Worm (Caenorhabditis elegans) whole organism, L4 larva: ENCODE results near the gene Y38H6A.5.
A peak's percentile ranks its signal among the peaks of the same experiment; 100 is the strongest.

Experiments used
- F10B5.3 ChIP-seq: sonication (generic microtip); optimal IDR thresholded peaks from 2 replicates; lab custom pipeline; 2016; ENCODE audit warnings: mild to moderate bottlenecking, missing genetic modification characterization, missing compliant biosample characterization
- F44E2.7 ChIP-seq: fragments of 200-800 bp; sonication (Bioruptor generic); IDR thresholded peaks from 2 replicates; pipeline ENCODE4 v2.1.2; 2022; ENCODE audit warnings: missing genetic modification characterization, missing compliant biosample characterization
- T20F7.1 ChIP-seq: fragments of 200-800 bp; sonication (Bioruptor generic); optimal IDR thresholded peaks from 2 replicates; lab custom pipeline; 2018; ENCODE audit warnings: mild to moderate bottlenecking, missing genetic modification characterization, missing compliant biosample characterization
- Y48G9A.11 ChIP-seq: fragments of 200-800 bp; sonication (Bioruptor generic); IDR thresholded peaks from 2 replicates; pipeline ENCODE4 v1.3.6; 2022; ENCODE audit warnings: missing genetic modification reagents, missing genetic modification characterization, missing compliant biosample characterization
- Y5F2A.4 ChIP-seq: fragments of 200-800 bp; sonication (Bioruptor generic); optimal IDR thresholded peaks from 2 replicates; lab custom pipeline; 2018; ENCODE audit warnings: mild to moderate bottlenecking, missing genetic modification characterization, missing compliant biosample characterization
- ZK337.2 ChIP-seq: fragments of 200-800 bp; sonication (Bioruptor generic); IDR thresholded peaks from 2 replicates; pipeline ENCODE4 v1.3.6; 2022; ENCODE audit warnings: missing genetic modification reagents, missing genetic modification characterization, missing compliant biosample characterization
- arid-1 ChIP-seq: fragments of 200-800 bp; sonication (Bioruptor generic); conservative IDR thresholded peaks from 2 replicates; pipeline ENCODE4 v1.3.6; 2022; ENCODE audit warnings: missing genetic modification reagents, missing genetic modification characterization, missing compliant biosample characterization
- attf-4 ChIP-seq: sonication (generic microtip); optimal IDR thresholded peaks from 3 replicates; lab custom pipeline; 2017; ENCODE audit warnings: missing biosample characterization, missing genetic modification characterization
- ceh-20 ChIP-seq: fragments of 200-800 bp; sonication (Bioruptor generic); IDR thresholded peaks from 2 replicates; pipeline ENCODE4 v1.3.6; 2022; ENCODE audit warnings: missing genetic modification reagents, missing genetic modification characterization, missing compliant biosample characterization
- ceh-28 ChIP-seq: fragments of 150-350 bp; optimal IDR thresholded peaks from 2 replicates; lab custom pipeline; 2014; ENCODE audit warnings: missing biosample characterization, missing genetic modification reagents, missing genetic modification characterization
- ceh-32 ChIP-seq: sonication (generic microtip); optimal IDR thresholded peaks from 2 replicates; lab custom pipeline; 2016; ENCODE audit warnings: mild to moderate bottlenecking, missing genetic modification characterization, missing compliant biosample characterization; ENCODE audit not compliant: poor library complexity
- dmd-6 ChIP-seq: fragments of 200-800 bp; sonication (Bioruptor generic); IDR thresholded peaks from 2 replicates; pipeline ENCODE4 v1.3.6; 2022; ENCODE audit warnings: missing genetic modification reagents, missing genetic modification characterization, missing compliant biosample characterization
- dmd-8 ChIP-seq: fragments of 200-800 bp; sonication (Bioruptor generic); IDR thresholded peaks from 2 replicates; pipeline ENCODE4 v1.3.6; 2022; ENCODE audit warnings: missing genetic modification characterization, missing compliant biosample characterization
- dpl-1 ChIP-seq: fragments of 150-350 bp; optimal IDR thresholded peaks from 2 replicates; lab custom pipeline; 2014; ENCODE audit warnings: missing biosample characterization, missing genetic modification reagents, missing genetic modification characterization
- duxl-1 ChIP-seq: sonication (generic microtip); optimal IDR thresholded peaks from 2 replicates; lab custom pipeline; 2016; ENCODE audit warnings: mild to moderate bottlenecking, missing genetic modification characterization, moderate library complexity, missing compliant biosample characterization; ENCODE audit not compliant: poor library complexity
- hlh-11 ChIP-seq: fragments of 200-800 bp; sonication (Bioruptor generic); optimal IDR thresholded peaks from 2 replicates; lab custom pipeline; 2018; ENCODE audit warnings: mild to moderate bottlenecking, missing genetic modification characterization, missing compliant biosample characterization
- lim-7 ChIP-seq: fragments of 200-800 bp; sonication (Bioruptor generic); IDR thresholded peaks from 2 replicates; pipeline ENCODE4 v1.3.6; 2022; ENCODE audit warnings: missing genetic modification characterization, missing compliant biosample characterization
- lin-1 ChIP-seq: fragments of 200-800 bp; sonication (Bioruptor generic); IDR thresholded peaks from 2 replicates; pipeline ENCODE4 v1.3.6; 2022; ENCODE audit warnings: missing genetic modification reagents, missing genetic modification characterization, missing compliant biosample characterization
- lin-29 ChIP-seq: fragments of 200-800 bp; sonication (Bioruptor generic); IDR thresholded peaks from 2 replicates; pipeline ENCODE4 v1.3.6; 2022; ENCODE audit warnings: missing genetic modification reagents, missing genetic modification characterization, missing compliant biosample characterization
- lsy-2 ChIP-seq, 2 experiments: fragments of 150-350 bp in 1 of 2; sonication (generic microtip) in 1 of 2; optimal IDR thresholded peaks; 2 replicates each; lab custom pipeline; 2014 to 2017; ENCODE audit warnings: missing biosample characterization in 2 of 2, missing genetic modification characterization in 2 of 2
- madf-5 ChIP-seq, 2 experiments: fragments of 200-800 bp; sonication (Bioruptor generic); IDR thresholded peaks; 2 replicates each; pipeline ENCODE4 v1.3.6; 2022; ENCODE audit warnings: missing compliant biosample characterization in 2 of 2, missing genetic modification characterization in 2 of 2
- mdl-1 ChIP-seq, 2 experiments: fragments of 150-350 bp in 1 of 2; sonication (generic microtip) in 1 of 2; optimal IDR thresholded peaks; 2 replicates each; lab custom pipeline; 2014 to 2017; ENCODE audit warnings: missing biosample characterization in 2 of 2, missing genetic modification characterization in 2 of 2
- mxl-3 ChIP-seq: fragments of 200-800 bp; sonication (Bioruptor generic); optimal IDR thresholded peaks from 2 replicates; lab custom pipeline; 2018; ENCODE audit warnings: mild to moderate bottlenecking, missing genetic modification characterization, missing compliant biosample characterization
- nhr-102 ChIP-seq: sonication (generic microtip); optimal IDR thresholded peaks from 2 replicates; lab custom pipeline; 2016; ENCODE audit warnings: mild to moderate bottlenecking, missing genetic modification characterization, moderate library complexity, missing compliant biosample characterization
- nhr-11 ChIP-seq: fragments of 150-350 bp; optimal IDR thresholded peaks from 2 replicates; lab custom pipeline; 2014; ENCODE audit warnings: missing biosample characterization, missing genetic modification characterization
- nhr-111 ChIP-seq: fragments of 200-800 bp; sonication (Bioruptor generic); optimal IDR thresholded peaks from 2 replicates; lab custom pipeline; 2018; ENCODE audit warnings: mild to moderate bottlenecking, missing genetic modification characterization, missing compliant biosample characterization
- nhr-237 ChIP-seq: sonication (generic microtip); optimal IDR thresholded peaks from 2 replicates; lab custom pipeline; 2017; ENCODE audit warnings: missing biosample characterization, missing genetic modification characterization
- nhr-48 ChIP-seq: sonication (generic microtip); optimal IDR thresholded peaks from 2 replicates; lab custom pipeline; 2016; ENCODE audit warnings: mild to moderate bottlenecking, missing genetic modification characterization, missing compliant biosample characterization
- nhr-6 ChIP-seq: fragments of 150-350 bp; optimal IDR thresholded peaks from 2 replicates; lab custom pipeline; 2014; ENCODE audit warnings: missing biosample characterization, missing genetic modification characterization
- php-3 ChIP-seq: fragments of 200-800 bp; sonication (Bioruptor generic); IDR thresholded peaks from 2 replicates; pipeline ENCODE4 v1.3.6; 2022; ENCODE audit warnings: missing genetic modification reagents, missing genetic modification characterization, missing compliant biosample characterization
- rbr-2 ChIP-seq: sonication (generic microtip); optimal IDR thresholded peaks from 2 replicates; lab custom pipeline; 2016; ENCODE audit warnings: missing genotype, missing genetic modification characterization, missing compliant biosample characterization
- saeg-2 ChIP-seq: fragments of 200-800 bp; sonication (Bioruptor generic); IDR thresholded peaks from 2 replicates; pipeline ENCODE4 v1.3.6; 2022; ENCODE audit warnings: missing genetic modification reagents, missing genetic modification characterization, missing compliant biosample characterization
- sdz-12 ChIP-seq: fragments of 200-800 bp; sonication (Bioruptor generic); optimal IDR thresholded peaks from 2 replicates; lab custom pipeline; 2018; ENCODE audit warnings: mild to moderate bottlenecking, missing genetic modification characterization, missing compliant biosample characterization
- skn-1 ChIP-seq: fragments of 150-350 bp; optimal IDR thresholded peaks from 2 replicates; lab custom pipeline; 2014; ENCODE audit warnings: missing biosample characterization, missing genetic modification characterization
- snpc-1.2 ChIP-seq: fragments of 200-800 bp; sonication (Bioruptor generic); IDR thresholded peaks from 2 replicates; pipeline ENCODE4 v1.3.6; 2022; ENCODE audit warnings: missing genetic modification reagents, missing genetic modification characterization, missing compliant biosample characterization
- snpc-4 ChIP-seq: fragments of 150-350 bp; optimal IDR thresholded peaks from 2 replicates; lab custom pipeline; 2014; ENCODE audit warnings: missing biosample characterization, missing genetic modification characterization
- unc-62 ChIP-seq, 3 experiments: fragments of 150-350 bp in 1 of 3; sonication (generic microtip); optimal IDR thresholded peaks in 2 of 3; peaks in 1 of 3; 1 replicate in 1 of 3; 2 replicates in 2 of 3; lab custom pipeline; 2014 to 2017; ENCODE audit warnings: missing biosample characterization in 3 of 3, missing genetic modification characterization in 3 of 3, missing genetic modification reagents in 3 of 3, missing genotype in 1 of 3
- vab-7 ChIP-seq: fragments of 200-800 bp; sonication (Bioruptor generic); IDR thresholded peaks from 2 replicates; pipeline ENCODE4 v1.3.6; 2022; ENCODE audit warnings: missing genetic modification reagents, missing genetic modification characterization, missing compliant biosample characterization
- zfp-2 ChIP-seq: sonication (generic microtip); optimal IDR thresholded peaks from 2 replicates; lab custom pipeline; 2016; ENCODE audit warnings: mild to moderate bottlenecking, missing genetic modification characterization, missing compliant biosample characterization
- zip-11 ChIP-seq: fragments of 200-800 bp; sonication (Bioruptor generic); IDR thresholded peaks from 2 replicates; pipeline ENCODE4 v1.3.6; 2022; ENCODE audit warnings: missing genetic modification characterization, missing compliant biosample characterization
- ztf-11 ChIP-seq: fragments of 150-350 bp; optimal IDR thresholded peaks from 2 replicates; lab custom pipeline; 2014; ENCODE audit warnings: missing biosample characterization, missing genetic modification characterization

Gene Y38H6A.5

ce11 chrV:20297650-20298049 lies 37.5 kb downstream of the Y38H6A.5 start, which contains the start of gene ZC15.5:
Gene ZC15.5 (plus strand): TSS chrV:20297950.
- no peak for TF ChIP-seq nhr-48 (tag; lab: Kevin White, UChicago)
- TF ChIP-seq php-3 (GFP tag; lab: Robert Waterston, UW): no peak
- no peak for TF ChIP-seq arid-1 (GFP tag; lab: Robert Waterston, UW)
- TF ChIP-seq lin-29: no peak
- no peak for TF ChIP-seq lsy-2 (tag; optimal IDR thresholded peaks at IDR 0.05; lab: Kevin White, UChicago)
- TF ChIP-seq rbr-2 (tag; lab: Kevin White, UChicago): no peak
- no peak for TF ChIP-seq hlh-11 (tag; lab: Kevin White, UChicago)
- no peak for TF ChIP-seq ceh-28 (tag; lab: Kevin White, UChicago)
- no peak for TF ChIP-seq duxl-1 (tag; lab: Kevin White, UChicago)
- no peak for TF ChIP-seq Y5F2A.4
- TF ChIP-seq ZK337.2: no peak
- TF ChIP-seq madf-5 (GFP tag; IDR thresholded peaks at IDR 0.05; lab: Robert Waterston, UW): no peak
- TF ChIP-seq F10B5.3 (tag; lab: Kevin White, UChicago): no peak
- TF ChIP-seq nhr-11 (tag; lab: Kevin White, UChicago): no peak
- TF ChIP-seq lim-7 (GFP tag; lab: Robert Waterston, UW): no peak
- no peak for TF ChIP-seq nhr-237 (tag; lab: Kevin White, UChicago)
- no peak for TF ChIP-seq ceh-32 (tag; lab: Kevin White, UChicago)
- TF ChIP-seq lin-1 (GFP tag; lab: Robert Waterston, UW): no peak
- TF ChIP-seq nhr-6: no peak

- TF ChIP-seq snpc-1.2 (GFP tag; lab: Robert Waterston, UW) (no peak), nhr-111 (GFP tag; lab: Kevin White, UChicago) (no peak), saeg-2 (GFP tag; lab: Robert Waterston, UW) (no peak), mdl-1 (tag; optimal IDR thresholded peaks at IDR 0.05; lab: Kevin White, UChicago) (no peak), mxl-3 (no peak), attf-4 (no peak), php-3 (GFP tag; lab: Robert Waterston, UW) (no peak), nhr-102 (tag; lab: Kevin White, UChicago) (no peak), nhr-6 (no peak), snpc-4 (no peak), ceh-20 (no peak), lim-7 (GFP tag; lab: Robert Waterston, UW) (no peak), skn-1 (tag; lab: Kevin White, UChicago) (no peak), madf-5 (GFP tag; IDR thresholded peaks at IDR 0.05; lab: Robert Waterston, UW) (no peak), ztf-11 (no peak), zip-11 (GFP tag; lab: Robert Waterston, UW) (no peak), dpl-1 (GFP tag; lab: Kevin White, UChicago) (no peak), Y48G9A.11 (no peak), sdz-12 (GFP tag; lab: Kevin White, UChicago) (no peak)
- TF ChIP-seq, all 104 proteins: peak for 0
Measured at ce11 chrV:20294388-20294787, 40.8 kb downstream of the Y38H6A.5 start, which contains the start of gene clec-261. Gene clec-261 (minus strand): TSS chrV:20294488.

- TF ChIP-seq nhr-11 (tag; lab: Kevin White, UChicago) (no peak), hlh-11 (tag; lab: Kevin White, UChicago) (no peak), madf-5 (GFP tag; IDR thresholded peaks at IDR 0.05; lab: Robert Waterston, UW) (no peak)
Measured at ce11 chrV:20289317-20289716, 45.8 kb downstream of the Y38H6A.5 start, which contains the start of gene mlt-4. Gene mlt-4 (minus strand): TSS chrV:20289417.

ce11 chrV:20282827-20283226 lies 52.3 kb downstream of the Y38H6A.5 start:
- TF ChIP-seq duxl-1 (tag; lab: Kevin White, UChicago): no peak
- no peak for TF ChIP-seq vab-7 (GFP tag; lab: Robert Waterston, UW)
- no peak for TF ChIP-seq zfp-2 (tag; lab: Kevin White, UChicago)
- no peak for TF ChIP-seq lsy-2 (tag; optimal IDR thresholded peaks at IDR 0.05; lab: Kevin White, UChicago)
- no peak for TF ChIP-seq dmd-8 (GFP tag; lab: Robert Waterston, UW)
- TF ChIP-seq dmd-6 (GFP tag; lab: Robert Waterston, UW): no peak
- 0 out of 4 replicates have a peak, but pooled peaks of 1 of the 2 experiments have one; percentile 21 for TF ChIP-seq madf-5 (GFP tag; IDR thresholded peaks at IDR 0.05; lab: Robert Waterston, UW)
- TF ChIP-seq unc-62 (GFP tag; optimal IDR thresholded peaks at IDR 0.05 in 1 of 2; lab: Kevin White, UChicago): no peak
- TF ChIP-seq unc-62 (tag; optimal IDR thresholded peaks at IDR 0.05; lab: Kevin White, UChicago): no peak
- TF ChIP-seq T20F7.1 (GFP tag; lab: Kevin White, UChicago): no peak
- TF ChIP-seq F44E2.7 (GFP tag; lab: Robert Waterston, UW): peak; percentile 80; the same call in 1 of the 2 replicates
